Fruit fly (Drosophila melanogaster) whole organism, prepupa: ENCODE data around the gene CG42375.

Experiments used
- CG10631 ChIP-seq: fragments of 200-800 bp; sonication (Bioruptor generic); optimal IDR thresholded peaks from 2 replicates; lab custom pipeline; 2016; ENCODE audit warnings: missing biosample characterization, missing genetic modification characterization
- CG10669 ChIP-seq: fragments of 200-800 bp; sonication (Bioruptor generic); optimal IDR thresholded peaks from 3 replicates; lab custom pipeline; 2018; ENCODE audit warnings: missing biosample characterization, mild to moderate bottlenecking, missing genetic modification characterization, moderate library complexity
- CG11294 ChIP-seq: fragments of 200-800 bp; sonication (Bioruptor generic); IDR thresholded peaks from 2 replicates; pipeline ENCODE4 v1.3.6; 2022; ENCODE audit warnings: missing biosample characterization, missing genetic modification characterization
- CG11902 ChIP-seq: fragments of 200-800 bp; sonication (Bioruptor generic); optimal IDR thresholded peaks from 3 replicates; lab custom pipeline; 2016; ENCODE audit warnings: missing biosample characterization, missing genetic modification characterization
- CG15336 ChIP-seq: fragments of 200-800 bp; sonication (Bioruptor generic); IDR thresholded peaks from 2 replicates; pipeline ENCODE4 v1.3.6; 2022; ENCODE audit warnings: missing biosample characterization, missing genetic modification characterization
- CG1621 ChIP-seq: fragments of 200-800 bp; sonication (Bioruptor generic); optimal IDR thresholded peaks from 3 replicates; lab custom pipeline; 2018; ENCODE audit warnings: missing biosample characterization, mild to moderate bottlenecking, missing genetic modification characterization
- CG31627 ChIP-seq: fragments of 200-800 bp; sonication (Bioruptor generic); optimal IDR thresholded peaks from 3 replicates; lab custom pipeline; 2016; ENCODE audit warnings: missing biosample characterization, missing genetic modification characterization
- CG32006 ChIP-seq: fragments of 200-800 bp; sonication (Bioruptor generic); optimal IDR thresholded peaks from 3 replicates; lab custom pipeline; 2017; ENCODE audit warnings: missing biosample characterization, mild to moderate bottlenecking, missing genetic modification characterization
- CG3919 ChIP-seq: fragments of 200-800 bp; sonication (Bioruptor generic); optimal IDR thresholded peaks from 3 replicates; lab custom pipeline; 2016; ENCODE audit warnings: missing biosample characterization, missing genetic modification characterization
- CG4318 ChIP-seq: fragments of 200-800 bp; sonication (Bioruptor generic); optimal IDR thresholded peaks from 3 replicates; lab custom pipeline; 2017; ENCODE audit warnings: missing biosample characterization, mild to moderate bottlenecking, missing genetic modification characterization
- CG6163 ChIP-seq: fragments of 200-800 bp; sonication (Bioruptor generic); IDR thresholded peaks from 3 replicates; pipeline ENCODE4 v1.3.6; 2022; ENCODE audit warnings: missing biosample characterization, missing genetic modification characterization
- CG6276 ChIP-seq: fragments of 200-800 bp; sonication (Bioruptor generic); optimal IDR thresholded peaks from 2 replicates; lab custom pipeline; 2017; ENCODE audit warnings: missing biosample characterization, mild to moderate bottlenecking, missing genetic modification characterization
- CG6792 ChIP-seq: fragments of 200-800 bp; sonication (Bioruptor generic); optimal IDR thresholded peaks from 3 replicates; lab custom pipeline; 2016; ENCODE audit warnings: missing biosample characterization, missing genetic modification characterization
- CG6854 ChIP-seq: fragments of 200-800 bp; sonication (Bioruptor generic); optimal IDR thresholded peaks from 2 replicates; lab custom pipeline; 2017; ENCODE audit warnings: missing biosample characterization, mild to moderate bottlenecking, missing genetic modification characterization
- CG7368 ChIP-seq: fragments of 200-800 bp; sonication (Bioruptor generic); optimal IDR thresholded peaks from 3 replicates; lab custom pipeline; 2016; ENCODE audit warnings: missing biosample characterization, missing genetic modification characterization
- CG8119 ChIP-seq: fragments of 200-800 bp; sonication (Bioruptor generic); IDR thresholded peaks from 3 replicates; pipeline ENCODE4 v1.3.6; 2022; ENCODE audit warnings: missing biosample characterization, missing genetic modification characterization
- CG8319 ChIP-seq: fragments of 200-800 bp; sonication (Bioruptor generic); optimal IDR thresholded peaks from 3 replicates; lab custom pipeline; 2016; ENCODE audit warnings: missing biosample characterization, missing genetic modification characterization
- CG8632 ChIP-seq: fragments of 200-800 bp; sonication (Bioruptor generic); optimal IDR thresholded peaks from 3 replicates; lab custom pipeline; 2016; ENCODE audit warnings: missing biosample characterization, missing genetic modification characterization
- CG9139 ChIP-seq: fragments of 200-800 bp; sonication (Bioruptor generic); optimal IDR thresholded peaks from 3 replicates; lab custom pipeline; 2017; ENCODE audit warnings: missing biosample characterization, mild to moderate bottlenecking, missing genetic modification characterization
- Eip78C ChIP-seq: fragments of 200-800 bp; sonication (Bioruptor generic); peaks from one replicate; lab custom pipeline; 2016; ENCODE audit warnings: missing biosample characterization, missing genetic modification characterization
- Eip93F ChIP-seq: fragments of 200-800 bp; sonication (Bioruptor generic); optimal IDR thresholded peaks from 2 replicates; lab custom pipeline; 2016; ENCODE audit warnings: missing biosample characterization, mild to moderate bottlenecking, missing genetic modification characterization
- Ets21C ChIP-seq: fragments of 200-800 bp; sonication (Bioruptor generic); optimal IDR thresholded peaks from 3 replicates; lab custom pipeline; 2016; ENCODE audit warnings: missing biosample characterization, missing genetic modification characterization
- Ets96B ChIP-seq: fragments of 200-800 bp; optimal IDR thresholded peaks from 2 replicates; lab custom pipeline; 2019; ENCODE audit warnings: missing biosample characterization, mild to moderate bottlenecking, missing genetic modification characterization, moderate library complexity
- Gug ChIP-seq: fragments of 200-800 bp; sonication (Bioruptor generic); IDR thresholded peaks from 2 replicates; pipeline ENCODE4 v1.3.6; 2022; ENCODE audit warnings: missing biosample characterization, missing genetic modification characterization
- Hr38 ChIP-seq: sonication (Bioruptor generic); optimal IDR thresholded peaks from 2 replicates; lab custom pipeline; 2016; ENCODE audit warnings: missing biosample characterization, missing genetic modification characterization
- Hr39 ChIP-seq: fragments of 200-800 bp; sonication (Bioruptor generic); optimal IDR thresholded peaks from 2 replicates; lab custom pipeline; 2016; ENCODE audit warnings: missing biosample characterization, missing genetic modification characterization
- Hr4 ChIP-seq: fragments of 200-800 bp; sonication (Bioruptor generic); optimal IDR thresholded peaks from 3 replicates; lab custom pipeline; 2016; ENCODE audit warnings: missing biosample characterization, missing genetic modification characterization
- Lpt ChIP-seq: fragments of 200-800 bp; sonication (Bioruptor generic); optimal IDR thresholded peaks from 3 replicates; lab custom pipeline; 2016; ENCODE audit warnings: missing biosample characterization, missing genetic modification characterization
- Met ChIP-seq: fragments of 200-800 bp; sonication (Bioruptor generic); optimal IDR thresholded peaks from 3 replicates; lab custom pipeline; 2016; ENCODE audit warnings: missing biosample characterization, missing genetic modification characterization
- Smox ChIP-seq: fragments of 200-800 bp; sonication (Bioruptor generic); optimal IDR thresholded peaks from 3 replicates; lab custom pipeline; 2016; ENCODE audit warnings: missing biosample characterization, missing genetic modification characterization
- Sox14 ChIP-seq: fragments of 200-800 bp; sonication (Bioruptor generic); optimal IDR thresholded peaks from 3 replicates; lab custom pipeline; 2016; ENCODE audit warnings: missing biosample characterization, missing genetic modification characterization
- Sox15 ChIP-seq: fragments of 200-800 bp; sonication (Bioruptor generic); optimal IDR thresholded peaks from 3 replicates; lab custom pipeline; 2016; ENCODE audit warnings: missing biosample characterization, missing genetic modification characterization
- acj6 ChIP-seq: fragments of 200-800 bp; sonication (Bioruptor generic); optimal IDR thresholded peaks from 3 replicates; lab custom pipeline; 2016; ENCODE audit warnings: missing biosample characterization, missing genetic modification characterization
- cyc ChIP-seq: fragments of 200-800 bp; sonication (Bioruptor generic); optimal IDR thresholded peaks from 3 replicates; lab custom pipeline; 2016; ENCODE audit warnings: missing biosample characterization, missing genetic modification characterization
- dac ChIP-seq: fragments of 200-800 bp; sonication (Bioruptor generic); optimal IDR thresholded peaks from 2 replicates; lab custom pipeline; 2017; ENCODE audit warnings: missing biosample characterization, mild to moderate bottlenecking, missing genetic modification characterization
- dsx ChIP-seq: fragments of 200-800 bp; optimal IDR thresholded peaks from 3 replicates; lab custom pipeline; 2019; ENCODE audit warnings: missing biosample characterization, mild to moderate bottlenecking, missing genetic modification characterization, moderate library complexity; ENCODE audit not compliant: poor library complexity, severe bottlenecking
- eg ChIP-seq: fragments of 200-800 bp; sonication (Bioruptor generic); IDR thresholded peaks from 3 replicates; pipeline ENCODE4 v1.3.6; 2022; ENCODE audit warnings: missing biosample characterization, missing genetic modification characterization
- esn ChIP-seq: fragments of 200-800 bp; sonication (Bioruptor generic); optimal IDR thresholded peaks from 2 replicates; lab custom pipeline; 2016; ENCODE audit warnings: missing biosample characterization, mild to moderate bottlenecking, missing genetic modification characterization, moderate library complexity
- fkh ChIP-seq: fragments of 200-800 bp; sonication (Bioruptor generic); optimal IDR thresholded peaks from 3 replicates; lab custom pipeline; 2017; ENCODE audit warnings: missing biosample characterization, mild to moderate bottlenecking, missing genetic modification characterization, moderate library complexity
- lz ChIP-seq: fragments of 200-800 bp; sonication (Bioruptor generic); optimal IDR thresholded peaks from 3 replicates; lab custom pipeline; 2016; ENCODE audit warnings: missing biosample characterization, missing genetic modification characterization
- net ChIP-seq: fragments of 200-800 bp; sonication (Bioruptor generic); optimal IDR thresholded peaks from 3 replicates; lab custom pipeline; 2016; ENCODE audit warnings: missing biosample characterization, missing genetic modification characterization
- pdm3 ChIP-seq: fragments of 200-800 bp; sonication (Bioruptor generic); optimal IDR thresholded peaks from 3 replicates; lab custom pipeline; 2016; ENCODE audit warnings: missing biosample characterization, missing genetic modification characterization
- salr ChIP-seq, 2 experiments: fragments of 200-800 bp; sonication (Bioruptor generic); optimal IDR thresholded peaks; 3 replicates each; lab custom pipeline; 2016 to 2018; ENCODE audit warnings: missing biosample characterization in 2 of 2, missing genetic modification characterization in 2 of 2, mild to moderate bottlenecking in 1 of 2
- ss ChIP-seq, 2 experiments: fragments of 200-800 bp; sonication (Bioruptor generic); optimal IDR thresholded peaks; 2 replicates in 1 of 2; 3 replicates in 1 of 2; lab custom pipeline; 2017 to 2018; ENCODE audit warnings: mild to moderate bottlenecking in 2 of 2, missing biosample characterization in 2 of 2, missing genetic modification characterization in 2 of 2, moderate library complexity in 1 of 2
- svp ChIP-seq: fragments of 200-800 bp; sonication (Bioruptor generic); peaks from one replicate; lab custom pipeline; 2016; ENCODE audit warnings: missing biosample characterization, missing genetic modification characterization
- topi ChIP-seq: fragments of 200-800 bp; sonication (Bioruptor generic); optimal IDR thresholded peaks from 3 replicates; lab custom pipeline; 2016; ENCODE audit warnings: missing biosample characterization, missing genetic modification characterization
- vri ChIP-seq: fragments of 200-800 bp; sonication (Bioruptor generic); optimal IDR thresholded peaks from 3 replicates; lab custom pipeline; 2016; ENCODE audit warnings: missing biosample characterization, mild to moderate bottlenecking, missing genetic modification characterization

The CG42375 gene

DNA sequence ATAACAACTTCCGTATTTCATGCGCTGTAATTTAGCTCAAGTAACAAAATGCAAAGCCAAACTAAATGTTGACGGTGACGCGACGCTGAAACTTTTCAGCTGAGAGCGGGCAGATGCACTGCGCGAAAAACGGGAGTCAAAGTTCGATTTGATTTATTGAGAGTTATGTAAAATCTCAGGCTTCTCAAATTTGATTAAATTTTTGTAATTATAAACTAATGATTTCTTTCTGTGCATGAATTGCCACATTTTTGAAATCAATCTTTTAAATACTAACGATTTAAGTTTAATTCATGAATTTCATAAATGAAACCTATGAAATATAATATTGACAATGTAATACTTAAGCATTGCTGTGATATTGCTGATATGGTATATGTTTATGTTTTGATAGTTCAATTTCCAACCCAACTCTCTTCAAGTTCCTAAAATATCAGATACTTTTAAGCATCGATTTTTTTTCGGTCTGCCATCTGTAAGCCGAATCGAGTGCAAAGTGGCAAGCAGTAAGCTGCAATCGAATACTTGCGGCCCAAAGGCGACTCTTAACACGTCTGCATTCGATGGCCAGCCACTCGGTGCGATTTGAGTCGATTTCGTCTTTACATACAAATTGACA, 43.3 kb downstream of the CG42375 start (continued):
- TF ChIP-seq esn (GFP tag; lab: Kevin White, UChicago): peak; percentile 42
- TF ChIP-seq pdm3 (GFP tag; lab: Kevin White, UChicago): peak; percentile 40
- no peak for TF ChIP-seq CG6854 (GFP tag; lab: Kevin White, UChicago)
- TF ChIP-seq salr (GFP tag; optimal IDR thresholded peaks at IDR 0.05; lab: Kevin White, UChicago): peak in 1 of 2 experiments; percentile 3
- no peak for TF ChIP-seq CG6276
- no peak for TF ChIP-seq ss (GFP tag; optimal IDR thresholded peaks at IDR 0.05; lab: Kevin White, UChicago)
- TF ChIP-seq Sox14 (GFP tag; lab: Kevin White, UChicago): no peak
- TF ChIP-seq CG1621: no peak
- peak; percentile 79 for TF ChIP-seq svp
- TF ChIP-seq CG9139 (GFP tag; lab: Kevin White, UChicago): no peak
- no peak for TF ChIP-seq CG11294 (GFP tag; lab: Robert Waterston, UW)
- TF ChIP-seq cyc (GFP tag; lab: Kevin White, UChicago): peak; percentile 4
- no peak for TF ChIP-seq CG10669 (GFP tag; lab: Kevin White, UChicago)
- peak; percentile 40 for TF ChIP-seq Smox (GFP tag; lab: Kevin White, UChicago)
- TF ChIP-seq acj6 (GFP tag; lab: Kevin White, UChicago): peak; percentile 36
- no peak for TF ChIP-seq CG6792 (GFP tag; lab: Kevin White, UChicago)
- no peak for TF ChIP-seq Hr38
- TF ChIP-seq Hr39 (GFP tag; lab: Kevin White, UChicago): peak; percentile 33
- TF ChIP-seq net (GFP tag; lab: Kevin White, UChicago): peak; percentile 6

DNA sequence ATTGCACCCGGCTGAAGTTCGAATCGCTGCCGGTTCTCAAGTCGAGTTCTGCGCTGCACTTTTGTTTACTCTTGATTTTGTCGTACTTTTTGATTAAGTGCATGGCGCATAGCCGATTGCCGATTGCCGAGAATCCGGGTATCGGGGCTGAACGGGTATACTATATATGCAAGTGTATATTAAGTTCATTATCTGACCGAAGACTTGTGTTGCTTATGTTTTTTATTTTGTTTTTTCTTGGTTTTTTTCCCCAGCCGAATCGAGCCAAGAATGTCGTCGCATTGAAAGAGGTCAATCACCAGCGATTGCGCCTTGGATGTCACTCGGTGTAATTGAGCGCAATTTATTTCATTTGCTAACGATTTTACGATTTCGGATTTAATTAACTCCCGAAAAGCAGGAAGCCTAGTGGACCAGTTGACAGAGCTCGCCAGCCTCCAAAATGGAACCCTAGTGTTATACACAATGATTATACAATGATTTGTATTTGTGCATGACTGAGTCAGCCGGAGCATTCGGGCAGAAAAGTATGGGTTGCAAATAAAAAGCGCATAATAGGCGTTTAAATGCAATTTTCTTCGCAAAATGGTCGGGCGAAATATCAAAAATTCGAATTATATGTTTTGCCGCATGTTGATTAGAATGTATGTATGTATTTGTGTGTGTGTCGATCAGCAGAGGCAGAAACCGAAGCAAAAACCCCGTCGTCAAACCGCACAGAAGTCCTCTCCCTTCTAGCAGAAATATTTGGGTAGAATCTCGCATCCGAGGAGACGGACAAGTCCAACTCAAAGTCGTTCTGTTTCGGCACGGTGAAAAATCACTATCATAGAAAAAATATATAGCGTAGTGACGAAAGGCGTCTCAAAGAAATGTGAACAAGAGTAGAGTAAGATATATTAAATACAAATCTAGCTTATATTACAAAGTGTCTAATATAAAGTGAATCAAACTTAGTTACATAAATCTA, 48.8 kb downstream of the CG42375 start, which contains the start of gene Mst87F:
Mst87F (minus strand) TSS at position 56 of the 970 bp plus-strand sequence.
- no peak for TF ChIP-seq Met (GFP tag; lab: Kevin White, UChicago)
- TF ChIP-seq CG4318: no peak
- TF ChIP-seq CG15336 (GFP tag; lab: Robert Waterston, UW): 0 out of 2 replicates have a peak, but pooled peaks have one; percentile 22
- no peak for TF ChIP-seq topi (GFP tag; lab: Kevin White, UChicago)
- no peak for TF ChIP-seq CG11294 (GFP tag; lab: Robert Waterston, UW)
- no peak for TF ChIP-seq CG6792 (GFP tag; lab: Kevin White, UChicago)
- TF ChIP-seq Sox15 (GFP tag; lab: Kevin White, UChicago): no peak
- TF ChIP-seq dsx: no peak
- no peak for TF ChIP-seq CG8319
- no peak for TF ChIP-seq CG31627 (GFP tag; lab: Kevin White, UChicago)
- TF ChIP-seq eg (GFP tag; lab: Robert Waterston, UW): no peak
- TF ChIP-seq cyc (GFP tag; lab: Kevin White, UChicago): no peak
- no peak for TF ChIP-seq CG10669 (GFP tag; lab: Kevin White, UChicago)
- TF ChIP-seq CG6163 (GFP tag; lab: Robert Waterston, UW): peak; percentile 43; the same call in 1 of the 3 replicates
- peak; percentile 0 for TF ChIP-seq CG3919 (GFP tag; lab: Kevin White, UChicago)
- TF ChIP-seq CG1621: no peak
- peak in 1 of 2 experiments; percentile 22 for TF ChIP-seq ss (GFP tag; optimal IDR thresholded peaks at IDR 0.05; lab: Kevin White, UChicago)
- no peak for TF ChIP-seq CG8119
- TF ChIP-seq dac (GFP tag; lab: Kevin White, UChicago): no peak
- peak; percentile 85 for TF ChIP-seq Eip78C (GFP tag; lab: Kevin White, UChicago)
- TF ChIP-seq fkh: no peak
- TF ChIP-seq CG8632 (GFP tag; lab: Kevin White, UChicago): no peak
- no peak for TF ChIP-seq Gug (GFP tag; lab: Robert Waterston, UW)
- TF ChIP-seq CG10631 (GFP tag; lab: Kevin White, UChicago): no peak
- no peak for TF ChIP-seq CG9139 (GFP tag; lab: Kevin White, UChicago)
- no peak for TF ChIP-seq lz
- no peak for TF ChIP-seq Hr39 (GFP tag; lab: Kevin White, UChicago)
- peak; percentile 31 for TF ChIP-seq Eip93F (GFP tag; lab: Kevin White, UChicago)
- TF ChIP-seq Lpt (GFP tag; lab: Kevin White, UChicago): no peak
- peak; percentile 11 for TF ChIP-seq Hr4
- no peak for TF ChIP-seq Ets96B (tag; lab: Kevin White, UChicago)
- no peak for TF ChIP-seq CG32006 (GFP tag; lab: Kevin White, UChicago)
- peak; percentile 95 for TF ChIP-seq svp
- TF ChIP-seq CG7368 (GFP tag; lab: Kevin White, UChicago): no peak
- TF ChIP-seq vri (GFP tag; lab: Kevin White, UChicago): peak; percentile 43
- TF ChIP-seq CG11902: no peak
- no peak for TF ChIP-seq Ets21C (GFP tag; lab: Kevin White, UChicago)
